Worm (Caenorhabditis elegans) whole organism, early embryonic: Measurements from ENCODE around the gene ncl-1.

Experiments
- B0310.2 ChIP-seq: sonication (generic microtip); optimal IDR thresholded peaks from 2 replicates; lab custom pipeline; 2016; ENCODE audit warnings: mild to moderate bottlenecking, missing genetic modification characterization, missing compliant biosample characterization
- aly-1 ChIP-seq: sonication (generic microtip); optimal IDR thresholded peaks from 2 replicates; lab custom pipeline; 2016; ENCODE audit warnings: missing genetic modification characterization, missing compliant biosample characterization
- ama-1 ChIP-seq: fragments of 150-350 bp; optimal IDR thresholded peaks from 2 replicates; lab custom pipeline; 2014
- ceh-36 ChIP-seq: sonication (generic microtip); optimal IDR thresholded peaks from 2 replicates; lab custom pipeline; 2016; ENCODE audit warnings: missing genetic modification characterization, inconsistent platforms, missing compliant biosample characterization
- flt-1 ChIP-seq: fragments of 200-800 bp; sonication (Bioruptor generic); IDR thresholded peaks from 2 replicates; pipeline ENCODE4 v1.3.6; 2022; ENCODE audit warnings: missing genetic modification characterization, missing compliant biosample characterization
- hmg-4 ChIP-seq: fragments of 200-800 bp; sonication (Bioruptor generic); optimal IDR thresholded peaks from 2 replicates; lab custom pipeline; 2018; ENCODE audit warnings: mild to moderate bottlenecking, missing genetic modification characterization, missing compliant biosample characterization
- tbx-37 ChIP-seq: fragments of 200-800 bp; sonication (Bioruptor generic); conservative IDR thresholded peaks from 2 replicates; pipeline ENCODE4 v1.3.6; 2022; ENCODE audit warnings: missing genetic modification reagents, missing genetic modification characterization, missing compliant biosample characterization
- tra-4 ChIP-seq: sonication (generic microtip); optimal IDR thresholded peaks from 2 replicates; lab custom pipeline; 2017; ENCODE audit warnings: missing genetic modification characterization, missing compliant biosample characterization

Gene ncl-1

ce11 chrIII:7784201-7784600, 64.7 kb downstream of the ncl-1 start:
- TF ChIP-seq tra-4 (tag; lab: Kevin White, UChicago) (no peak), aly-1 (no peak), tbx-37 (no peak), B0310.2 (tag; lab: Kevin White, UChicago) (no peak), flt-1 (GFP tag; lab: Robert Waterston, UW) (no peak), ceh-36 (tag; lab: Kevin White, UChicago) (no peak), hmg-4 (GFP tag; lab: Kevin White, UChicago) (no peak), ama-1 (no peak)
